Fruit fly (Drosophila melanogaster): Measurements from ENCODE around the gene side-VII.

side-VII gene

DNA sequence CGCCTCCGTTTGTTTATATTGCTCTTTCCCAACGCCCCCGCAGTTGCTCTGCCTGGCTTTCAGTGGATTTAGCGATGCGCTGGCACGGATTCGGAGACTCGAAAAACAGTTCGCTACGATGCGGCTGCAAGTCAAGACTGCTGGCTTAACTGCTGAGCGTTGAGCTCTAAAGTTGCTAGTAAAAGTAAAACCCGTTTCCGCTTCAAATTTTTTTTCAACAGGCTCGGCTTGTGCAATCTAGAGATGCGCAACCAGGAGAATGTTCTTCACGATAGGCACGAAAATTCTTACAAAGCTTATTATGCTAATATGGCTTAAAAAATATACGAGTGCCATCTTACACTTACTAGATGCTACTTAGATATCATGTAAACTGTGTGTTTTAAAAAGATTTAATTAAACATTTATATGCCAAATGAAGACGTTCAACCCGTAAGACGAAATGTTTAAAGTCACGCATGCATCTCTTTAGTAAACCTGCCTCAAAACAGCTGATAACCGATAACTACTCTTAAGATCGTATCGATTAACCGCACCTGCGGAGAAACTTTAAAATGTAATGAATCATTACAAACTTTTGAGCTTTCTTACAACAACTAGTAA is 7.6 kb upstream of the side-VII start, which contains the start of gene CG12948 (continued):
- TF ChIP-seq otp (GFP tag; IDR thresholded peaks at IDR 0.05) (no peak), CG8944 (GFP tag; optimal IDR thresholded peaks at IDR 0.05) (peak; percentile 21), CG12236 (GFP tag; optimal IDR thresholded peaks at IDR 0.05) (no peak), gem (tag; optimal IDR thresholded peaks at IDR 0.05) (no peak), bab2 (GFP tag; optimal IDR thresholded peaks at IDR 0.05) (no peak), CG13775 (GFP tag; optimal IDR thresholded peaks at IDR 0.05) (peak; percentile 57), CG31365 (tag; optimal IDR thresholded peaks at IDR 0.05) (peak; percentile 19), Lpt (GFP tag; optimal IDR thresholded peaks at IDR 0.05) (no peak), CG1602 (GFP tag; optimal IDR thresholded peaks at IDR 0.05) (peak; percentile 32), CG17612 (GFP tag; IDR thresholded peaks at IDR 0.05) (no peak), CG32532 (GFP tag; IDR thresholded peaks at IDR 0.05) (peak; percentile 33; the same call in 1 of the 2 replicates), CG7963 (GFP tag; IDR thresholded peaks at IDR 0.05; ENCODE audit: partially characterized antibody) (peak; percentile 66; the same call in 2 of the 3 replicates), CG14860 (GFP tag; IDR thresholded peaks at IDR 0.05; ENCODE audit: partially characterized antibody) (peak; percentile 78; the same call in 2 of the 3 replicates), Dref (GFP tag; IDR thresholded peaks at IDR 0.05) (peak; percentile 56), CG15514 (GFP tag; optimal IDR thresholded peaks at IDR 0.05) (peak; percentile 61), CG8281 (tag; optimal IDR thresholded peaks at IDR 0.05) (no peak), Dek (tag; optimal IDR thresholded peaks at IDR 0.05) (no peak), Mad (GFP tag; optimal IDR thresholded peaks at IDR 0.05) (no peak), CG33557 (GFP tag; optimal IDR thresholded peaks at IDR 0.05) (peak; percentile 60), CG6854 (GFP tag; optimal IDR thresholded peaks at IDR 0.05) (no peak), nmo (GFP tag; optimal IDR thresholded peaks at IDR 0.05) (peak; percentile 49), CkIIα-i1 (GFP tag; IDR thresholded peaks at IDR 0.05) (no peak), CG12744 (GFP tag; optimal IDR thresholded peaks at IDR 0.05) (no peak), PHDP (tag; optimal IDR thresholded peaks at IDR 0.05) (peak; percentile 64), CTCF (GFP tag; optimal IDR thresholded peaks at IDR 0.05) (no peak), CG9727 (GFP tag; optimal IDR thresholded peaks at IDR 0.05) (peak; percentile 61), CG7928 (GFP tag; optimal IDR thresholded peaks at IDR 0.05) (no peak), fd102C (GFP tag; optimal IDR thresholded peaks at IDR 0.05) (no peak), sob (GFP tag; IDR thresholded peaks at IDR 0.05) (peak; percentile 60), CG18764 (GFP tag; optimal IDR thresholded peaks at IDR 0.05) (no peak), tgo (GFP tag; IDR thresholded peaks at IDR 0.05) (0 out of 3 replicates have a peak, but pooled peaks have one; percentile 40), tin (GFP tag; optimal IDR thresholded peaks at IDR 0.05) (peak; percentile 50), Sry-δ (GFP tag; optimal IDR thresholded peaks at IDR 0.05) (peak; percentile 83), CG15269 (tag; optimal IDR thresholded peaks at IDR 0.05) (no peak), exex (tag; optimal IDR thresholded peaks at IDR 0.05) (no peak), Antp (GFP tag; optimal IDR thresholded peaks at IDR 0.05) (peak; percentile 41), onecut (GFP tag; IDR thresholded peaks at IDR 0.05) (0 out of 2 replicates have a peak, but pooled peaks have one; percentile 19), CG13296 (GFP tag; optimal IDR thresholded peaks at IDR 0.05) (peak; percentile 54), nerfin-2 (GFP tag; IDR thresholded peaks at IDR 0.05; ENCODE audit: partially characterized antibody) (no peak), CG12071 (GFP tag; optimal IDR thresholded peaks at IDR 0.05) (no peak), fd96Cb (tag; optimal IDR thresholded peaks at IDR 0.05) (peak; percentile 3), pnt (GFP tag; optimal IDR thresholded peaks at IDR 0.05) (peak; percentile 25), trem (tag; optimal IDR thresholded peaks at IDR 0.05) (peak; percentile 56), vvl (GFP tag; IDR thresholded peaks at IDR 0.05) (peak; percentile 69), CG9817 (tag; optimal IDR thresholded peaks at IDR 0.05) (peak; percentile 54), sima (GFP tag; optimal IDR thresholded peaks at IDR 0.05) (no peak), CG14050 (GFP tag; IDR thresholded peaks at IDR 0.05) (no peak; the same call in 2 of the 3 replicates), CG32767 (GFP tag; IDR thresholded peaks at IDR 0.05) (no peak), grau (tag; optimal IDR thresholded peaks at IDR 0.05) (peak; percentile 67), CG6791 (GFP tag; IDR thresholded peaks at IDR 0.05; ENCODE audit: partially characterized antibody) (peak; percentile 72)

Data from whole organism, embryonic.